Worm (Caenorhabditis elegans): ENCODE measurements around the gene F44E7.5.

DNA sequence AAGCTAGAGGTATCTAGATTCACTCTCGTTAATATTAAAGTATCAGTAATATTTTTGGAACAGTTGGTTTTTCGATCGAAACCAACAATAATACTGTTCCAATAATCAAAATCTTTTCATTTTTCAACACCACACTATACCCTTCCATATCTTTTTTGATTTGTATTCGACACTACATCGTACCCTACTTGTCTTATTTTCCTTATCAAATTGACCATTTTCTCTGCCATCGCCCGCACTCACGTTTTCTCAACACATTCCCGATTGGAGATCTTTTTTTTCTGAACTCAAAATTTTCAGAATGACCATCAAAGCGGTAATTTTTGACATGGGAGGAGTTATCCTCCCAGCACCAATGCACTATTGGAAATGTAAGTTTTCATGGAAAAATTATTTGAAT is 33.2 kb downstream of the F44E7.5 start, which contains the start of gene acds-10:
- TF ChIP-seq ceh-32 (tag; optimal IDR thresholded peaks at IDR 0.05; ENCODE audit: poor library complexity) (no peak), ZK337.2 (GFP tag; IDR thresholded peaks at IDR 0.05) (no peak), fos-1 (tag; optimal IDR thresholded peaks at IDR 0.05) (no peak), ztf-11 (tag; optimal IDR thresholded peaks at IDR 0.05) (no peak), mdl-1 (tag; optimal IDR thresholded peaks at IDR 0.05) (no peak), ces-1 (GFP tag; optimal IDR thresholded peaks at IDR 0.05) (no peak), nhr-76 (tag; optimal IDR thresholded peaks at IDR 0.05) (no peak)

Measured in whole organism, L4 larva.